Worm (Caenorhabditis elegans): Measurements from ENCODE around the gene B0244.4.

DNA sequence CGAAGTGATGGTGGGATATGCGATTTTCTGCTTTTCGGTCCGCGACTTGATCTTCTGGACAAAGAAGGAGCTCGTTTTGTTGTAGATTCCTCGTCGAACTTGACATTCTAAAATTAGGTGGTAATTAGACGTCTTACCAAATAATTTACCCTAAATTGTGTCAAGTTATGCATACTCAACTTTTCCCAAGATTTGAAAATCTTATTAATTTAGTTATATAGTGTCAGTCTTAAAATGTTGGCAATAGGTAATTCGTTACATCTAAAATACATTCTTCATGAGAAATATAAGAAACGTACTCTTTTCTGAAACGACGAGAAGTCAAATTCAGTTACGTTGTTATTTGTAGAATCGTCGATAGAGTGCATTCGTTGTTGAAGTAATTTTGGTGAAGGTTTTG, 39.7 kb upstream of the B0244.4 start:
- no peak for TF ChIP-seq dao-5 (tag; optimal IDR thresholded peaks at IDR 0.05)
- TF ChIP-seq him-1 (tag; optimal IDR thresholded peaks at IDR 0.05), result no peak
